Fruit fly (Drosophila melanogaster): Measurements from ENCODE around the gene CG43092.

dm6 chr3R:22752929-22753328, 16.5 kb downstream of the CG43092 start:
- TF ChIP-seq Dll (optimal IDR thresholded peaks at IDR 0.05) (no peak), usp (GFP tag; optimal IDR thresholded peaks at IDR 0.05) (no peak), pan (optimal IDR thresholded peaks at IDR 0.05) (no peak)
